Fruit fly (Drosophila melanogaster) whole organism, prepupa: Measurements from ENCODE around the gene CG3719.

Experiments used
- Blimp-1 ChIP-seq: fragments of 200-800 bp; sonication (Bioruptor generic); optimal IDR thresholded peaks from 3 replicates; lab custom pipeline; 2017; ENCODE audit warnings: missing biosample characterization, missing genetic modification characterization, mild to moderate bottlenecking, moderate library complexity, missing genetic modification reagents
- CG10631 ChIP-seq: fragments of 200-800 bp; sonication (Bioruptor generic); optimal IDR thresholded peaks from 2 replicates; lab custom pipeline; 2016; ENCODE audit warnings: missing biosample characterization, missing genetic modification characterization
- CG10669 ChIP-seq: fragments of 200-800 bp; sonication (Bioruptor generic); optimal IDR thresholded peaks from 3 replicates; lab custom pipeline; 2018; ENCODE audit warnings: missing biosample characterization, mild to moderate bottlenecking, missing genetic modification characterization, moderate library complexity
- CG11294 ChIP-seq: fragments of 200-800 bp; sonication (Bioruptor generic); IDR thresholded peaks from 2 replicates; pipeline ENCODE4 v1.3.6; 2022; ENCODE audit warnings: missing biosample characterization, missing genetic modification characterization
- CG11762 ChIP-seq: fragments of 200-800 bp; sonication (Bioruptor generic); optimal IDR thresholded peaks from 3 replicates; lab custom pipeline; 2016; ENCODE audit warnings: missing biosample characterization, missing genetic modification characterization; ENCODE audit not compliant: insufficient read depth
- CG15336 ChIP-seq: fragments of 200-800 bp; sonication (Bioruptor generic); IDR thresholded peaks from 2 replicates; pipeline ENCODE4 v1.3.6; 2022; ENCODE audit warnings: missing biosample characterization, missing genetic modification characterization
- CG1621 ChIP-seq: fragments of 200-800 bp; sonication (Bioruptor generic); optimal IDR thresholded peaks from 3 replicates; lab custom pipeline; 2018; ENCODE audit warnings: missing biosample characterization, mild to moderate bottlenecking, missing genetic modification characterization
- CG3032 ChIP-seq: fragments of 200-800 bp; optimal IDR thresholded peaks from 2 replicates; lab custom pipeline; 2019; ENCODE audit warnings: missing biosample characterization, mild to moderate bottlenecking, missing genetic modification characterization, moderate library complexity
- CG31627 ChIP-seq: fragments of 200-800 bp; sonication (Bioruptor generic); optimal IDR thresholded peaks from 3 replicates; lab custom pipeline; 2016; ENCODE audit warnings: missing biosample characterization, missing genetic modification characterization
- CG32006 ChIP-seq: fragments of 200-800 bp; sonication (Bioruptor generic); optimal IDR thresholded peaks from 3 replicates; lab custom pipeline; 2017; ENCODE audit warnings: missing biosample characterization, mild to moderate bottlenecking, missing genetic modification characterization
- CG34406 ChIP-seq: fragments of 200-800 bp; sonication (Bioruptor generic); optimal IDR thresholded peaks from 3 replicates; lab custom pipeline; 2016; ENCODE audit warnings: missing biosample characterization, missing genetic modification characterization
- CG3919 ChIP-seq: fragments of 200-800 bp; sonication (Bioruptor generic); optimal IDR thresholded peaks from 3 replicates; lab custom pipeline; 2016; ENCODE audit warnings: missing biosample characterization, missing genetic modification characterization
- CG4318 ChIP-seq: fragments of 200-800 bp; sonication (Bioruptor generic); optimal IDR thresholded peaks from 3 replicates; lab custom pipeline; 2017; ENCODE audit warnings: missing biosample characterization, mild to moderate bottlenecking, missing genetic modification characterization
- CG6163 ChIP-seq: fragments of 200-800 bp; sonication (Bioruptor generic); IDR thresholded peaks from 3 replicates; pipeline ENCODE4 v1.3.6; 2022; ENCODE audit warnings: missing biosample characterization, missing genetic modification characterization
- CG6276 ChIP-seq: fragments of 200-800 bp; sonication (Bioruptor generic); optimal IDR thresholded peaks from 2 replicates; lab custom pipeline; 2017; ENCODE audit warnings: missing biosample characterization, mild to moderate bottlenecking, missing genetic modification characterization
- CG6792 ChIP-seq: fragments of 200-800 bp; sonication (Bioruptor generic); optimal IDR thresholded peaks from 3 replicates; lab custom pipeline; 2016; ENCODE audit warnings: missing biosample characterization, missing genetic modification characterization
- CG6808 ChIP-seq: fragments of 200-800 bp; sonication (Bioruptor generic); optimal IDR thresholded peaks from 3 replicates; lab custom pipeline; 2017; ENCODE audit warnings: missing biosample characterization, missing genetic modification characterization, mild to moderate bottlenecking, moderate library complexity, missing genetic modification reagents
- CG6854 ChIP-seq: fragments of 200-800 bp; sonication (Bioruptor generic); optimal IDR thresholded peaks from 2 replicates; lab custom pipeline; 2017; ENCODE audit warnings: missing biosample characterization, mild to moderate bottlenecking, missing genetic modification characterization
- CG7368 ChIP-seq: fragments of 200-800 bp; sonication (Bioruptor generic); optimal IDR thresholded peaks from 3 replicates; lab custom pipeline; 2016; ENCODE audit warnings: missing biosample characterization, missing genetic modification characterization
- CG8632 ChIP-seq: fragments of 200-800 bp; sonication (Bioruptor generic); optimal IDR thresholded peaks from 3 replicates; lab custom pipeline; 2016; ENCODE audit warnings: missing biosample characterization, missing genetic modification characterization
- CG9139 ChIP-seq: fragments of 200-800 bp; sonication (Bioruptor generic); optimal IDR thresholded peaks from 3 replicates; lab custom pipeline; 2017; ENCODE audit warnings: missing biosample characterization, mild to moderate bottlenecking, missing genetic modification characterization
- Eip75B ChIP-seq: fragments of 200-800 bp; sonication (Bioruptor generic); optimal IDR thresholded peaks from 3 replicates; lab custom pipeline; 2016; ENCODE audit warnings: missing biosample characterization, missing genetic modification characterization
- Eip78C ChIP-seq: fragments of 200-800 bp; sonication (Bioruptor generic); peaks from one replicate; lab custom pipeline; 2016; ENCODE audit warnings: missing biosample characterization, missing genetic modification characterization
- Eip93F ChIP-seq: fragments of 200-800 bp; sonication (Bioruptor generic); optimal IDR thresholded peaks from 2 replicates; lab custom pipeline; 2016; ENCODE audit warnings: missing biosample characterization, mild to moderate bottlenecking, missing genetic modification characterization
- Ets21C ChIP-seq: fragments of 200-800 bp; sonication (Bioruptor generic); optimal IDR thresholded peaks from 3 replicates; lab custom pipeline; 2016; ENCODE audit warnings: missing biosample characterization, missing genetic modification characterization
- Ets96B ChIP-seq: fragments of 200-800 bp; optimal IDR thresholded peaks from 2 replicates; lab custom pipeline; 2019; ENCODE audit warnings: missing biosample characterization, mild to moderate bottlenecking, missing genetic modification characterization, moderate library complexity
- Gug ChIP-seq: fragments of 200-800 bp; sonication (Bioruptor generic); IDR thresholded peaks from 2 replicates; pipeline ENCODE4 v1.3.6; 2022; ENCODE audit warnings: missing biosample characterization, missing genetic modification characterization
- Hr39 ChIP-seq: fragments of 200-800 bp; sonication (Bioruptor generic); optimal IDR thresholded peaks from 2 replicates; lab custom pipeline; 2016; ENCODE audit warnings: missing biosample characterization, missing genetic modification characterization
- Hr4 ChIP-seq: fragments of 200-800 bp; sonication (Bioruptor generic); optimal IDR thresholded peaks from 3 replicates; lab custom pipeline; 2016; ENCODE audit warnings: missing biosample characterization, missing genetic modification characterization
- Lpt ChIP-seq: fragments of 200-800 bp; sonication (Bioruptor generic); optimal IDR thresholded peaks from 3 replicates; lab custom pipeline; 2016; ENCODE audit warnings: missing biosample characterization, missing genetic modification characterization
- Met ChIP-seq: fragments of 200-800 bp; sonication (Bioruptor generic); optimal IDR thresholded peaks from 3 replicates; lab custom pipeline; 2016; ENCODE audit warnings: missing biosample characterization, missing genetic modification characterization
- OdsH ChIP-seq: fragments of 200-800 bp; sonication (Bioruptor generic); optimal IDR thresholded peaks from 3 replicates; lab custom pipeline; 2016; ENCODE audit warnings: missing biosample characterization, missing genetic modification characterization
- Smox ChIP-seq: fragments of 200-800 bp; sonication (Bioruptor generic); optimal IDR thresholded peaks from 3 replicates; lab custom pipeline; 2016; ENCODE audit warnings: missing biosample characterization, missing genetic modification characterization
- Sox102F ChIP-seq: fragments of 200-800 bp; sonication (Bioruptor generic); optimal IDR thresholded peaks from 2 replicates; lab custom pipeline; 2016; ENCODE audit warnings: missing biosample characterization, mild to moderate bottlenecking, missing genetic modification characterization
- Sox14 ChIP-seq: fragments of 200-800 bp; sonication (Bioruptor generic); optimal IDR thresholded peaks from 3 replicates; lab custom pipeline; 2016; ENCODE audit warnings: missing biosample characterization, missing genetic modification characterization
- achi ChIP-seq: fragments of 200-800 bp; sonication (Bioruptor generic); optimal IDR thresholded peaks from 3 replicates; lab custom pipeline; 2016; ENCODE audit warnings: missing biosample characterization, missing genetic modification characterization
- cyc ChIP-seq: fragments of 200-800 bp; sonication (Bioruptor generic); optimal IDR thresholded peaks from 3 replicates; lab custom pipeline; 2016; ENCODE audit warnings: missing biosample characterization, missing genetic modification characterization
- dac ChIP-seq: fragments of 200-800 bp; sonication (Bioruptor generic); optimal IDR thresholded peaks from 2 replicates; lab custom pipeline; 2017; ENCODE audit warnings: missing biosample characterization, mild to moderate bottlenecking, missing genetic modification characterization
- dsx ChIP-seq: fragments of 200-800 bp; optimal IDR thresholded peaks from 3 replicates; lab custom pipeline; 2019; ENCODE audit warnings: missing biosample characterization, mild to moderate bottlenecking, missing genetic modification characterization, moderate library complexity; ENCODE audit not compliant: poor library complexity, severe bottlenecking
- eg ChIP-seq: fragments of 200-800 bp; sonication (Bioruptor generic); IDR thresholded peaks from 3 replicates; pipeline ENCODE4 v1.3.6; 2022; ENCODE audit warnings: missing biosample characterization, missing genetic modification characterization
- esn ChIP-seq: fragments of 200-800 bp; sonication (Bioruptor generic); optimal IDR thresholded peaks from 2 replicates; lab custom pipeline; 2016; ENCODE audit warnings: missing biosample characterization, mild to moderate bottlenecking, missing genetic modification characterization, moderate library complexity
- fd59A ChIP-seq: fragments of 200-800 bp; sonication (Bioruptor generic); optimal IDR thresholded peaks from 2 replicates; lab custom pipeline; 2017; ENCODE audit warnings: missing biosample characterization, mild to moderate bottlenecking, missing genetic modification characterization, missing genetic modification reagents
- fd85E ChIP-seq: fragments of 200-800 bp; sonication (Bioruptor generic); optimal IDR thresholded peaks from 3 replicates; lab custom pipeline; 2016; ENCODE audit warnings: missing biosample characterization, missing genetic modification characterization
- fkh ChIP-seq: fragments of 200-800 bp; sonication (Bioruptor generic); optimal IDR thresholded peaks from 3 replicates; lab custom pipeline; 2017; ENCODE audit warnings: missing biosample characterization, mild to moderate bottlenecking, missing genetic modification characterization, moderate library complexity
- lz ChIP-seq: fragments of 200-800 bp; sonication (Bioruptor generic); optimal IDR thresholded peaks from 3 replicates; lab custom pipeline; 2016; ENCODE audit warnings: missing biosample characterization, missing genetic modification characterization
- net ChIP-seq: fragments of 200-800 bp; sonication (Bioruptor generic); optimal IDR thresholded peaks from 3 replicates; lab custom pipeline; 2016; ENCODE audit warnings: missing biosample characterization, missing genetic modification characterization
- salr ChIP-seq, 2 experiments: fragments of 200-800 bp; sonication (Bioruptor generic); optimal IDR thresholded peaks; 3 replicates each; lab custom pipeline; 2016 to 2018; ENCODE audit warnings: missing biosample characterization in 2 of 2, missing genetic modification characterization in 2 of 2, mild to moderate bottlenecking in 1 of 2
- spab ChIP-seq: fragments of 200-800 bp; sonication (Bioruptor generic); optimal IDR thresholded peaks from 2 replicates; lab custom pipeline; 2017; ENCODE audit warnings: missing biosample characterization, mild to moderate bottlenecking, missing genetic modification characterization, missing genetic modification reagents
- ss ChIP-seq, 2 experiments: fragments of 200-800 bp; sonication (Bioruptor generic); optimal IDR thresholded peaks; 2 replicates in 1 of 2; 3 replicates in 1 of 2; lab custom pipeline; 2017 to 2018; ENCODE audit warnings: mild to moderate bottlenecking in 2 of 2, missing biosample characterization in 2 of 2, missing genetic modification characterization in 2 of 2, moderate library complexity in 1 of 2
- svp ChIP-seq: fragments of 200-800 bp; sonication (Bioruptor generic); peaks from one replicate; lab custom pipeline; 2016; ENCODE audit warnings: missing biosample characterization, missing genetic modification characterization
- topi ChIP-seq: fragments of 200-800 bp; sonication (Bioruptor generic); optimal IDR thresholded peaks from 3 replicates; lab custom pipeline; 2016; ENCODE audit warnings: missing biosample characterization, missing genetic modification characterization

CG3719 gene

DNA sequence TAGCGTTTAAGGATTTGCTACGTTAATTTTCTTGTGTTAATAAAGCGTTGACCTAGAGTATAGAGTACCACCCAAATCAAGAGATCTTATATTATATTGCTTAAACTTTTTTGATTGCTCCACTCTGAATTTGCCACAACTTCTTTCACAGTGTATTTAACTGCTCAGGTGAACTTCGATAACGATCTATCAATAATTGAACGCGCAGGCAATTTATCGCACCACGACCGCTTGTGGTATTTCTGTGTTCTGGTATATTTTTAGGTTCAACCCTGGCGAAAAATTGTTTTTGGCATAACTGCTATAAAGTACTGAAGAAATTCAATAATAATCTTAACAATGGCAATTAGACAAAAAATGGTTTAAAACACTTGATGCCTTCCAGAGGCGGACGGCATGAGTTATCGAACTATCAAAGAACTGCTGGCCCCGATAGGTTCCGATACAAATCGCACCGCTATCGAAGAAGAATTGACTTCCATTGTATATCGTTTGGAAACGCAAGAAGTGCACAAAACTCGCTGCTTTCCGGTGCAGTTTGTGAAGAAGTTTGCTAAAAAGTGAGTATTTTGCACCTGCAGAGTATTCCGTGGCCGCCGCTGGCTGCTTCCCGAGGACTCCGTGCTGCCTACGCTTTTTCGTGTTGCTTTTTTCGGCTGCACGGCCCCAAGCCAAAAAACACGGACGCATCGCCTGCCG, 10.0 kb downstream of the CG3719 start, which contains the start of gene ssx:
Gene ssx, plus strand, starts transcription at position 477 of the 699 bp plus-strand sequence.
- no peak for TF ChIP-seq OdsH (GFP tag; lab: Kevin White, UChicago)
- TF ChIP-seq Sox14 (GFP tag; lab: Kevin White, UChicago), result peak; percentile 56
- TF ChIP-seq CG11762 (GFP tag; lab: Kevin White, UChicago), result peak; percentile 45
- TF ChIP-seq topi (GFP tag; lab: Kevin White, UChicago), result peak; percentile 57
- peak; percentile 28 for TF ChIP-seq Ets96B (tag; lab: Kevin White, UChicago)
- peak; percentile 10; the same call in 1 of the 2 replicates for TF ChIP-seq Gug (GFP tag; lab: Robert Waterston, UW)
- TF ChIP-seq eg (GFP tag; lab: Robert Waterston, UW), result peak; percentile 65; the same call in 2 of the 3 replicates
- TF ChIP-seq net (GFP tag; lab: Kevin White, UChicago), result no peak
- peak; percentile 67 for TF ChIP-seq CG31627 (GFP tag; lab: Kevin White, UChicago)
- peak; percentile 28 for TF ChIP-seq CG7368
- peak; percentile 71 for TF ChIP-seq lz (GFP tag; lab: Kevin White, UChicago)
- no peak for TF ChIP-seq CG6854
- TF ChIP-seq Hr39, result no peak
- TF ChIP-seq CG3919 (GFP tag; lab: Kevin White, UChicago), result peak; percentile 70
- peak; percentile 17 for TF ChIP-seq CG3032 (tag; lab: Kevin White, UChicago)
- TF ChIP-seq Blimp-1 (GFP tag; lab: Kevin White, UChicago), result no peak
- no peak for TF ChIP-seq CG6808 (GFP tag; lab: Kevin White, UChicago)
- no peak for TF ChIP-seq CG10631 (GFP tag; lab: Kevin White, UChicago)
- no peak for TF ChIP-seq Hr4
- TF ChIP-seq fd85E (GFP tag; lab: Kevin White, UChicago), result no peak
- no peak for TF ChIP-seq salr (GFP tag; optimal IDR thresholded peaks at IDR 0.05; lab: Kevin White, UChicago)
- TF ChIP-seq cyc (GFP tag; lab: Kevin White, UChicago), result peak; percentile 51
- no peak for TF ChIP-seq Ets21C (GFP tag; lab: Kevin White, UChicago)
- peak; percentile 41 for TF ChIP-seq CG8632
- no peak for TF ChIP-seq CG34406 (GFP tag; lab: Kevin White, UChicago)
- no peak for TF ChIP-seq CG32006 (GFP tag; lab: Kevin White, UChicago)
- peak; percentile 82 for TF ChIP-seq Eip78C (GFP tag; lab: Kevin White, UChicago)
- peak; percentile 71 for TF ChIP-seq CG15336 (GFP tag; lab: Robert Waterston, UW)
- peak; percentile 38 for TF ChIP-seq achi (GFP tag; lab: Kevin White, UChicago)
- peak; percentile 62 for TF ChIP-seq CG6792 (GFP tag; lab: Kevin White, UChicago)
- no peak for TF ChIP-seq Eip75B (GFP tag; lab: Kevin White, UChicago)
- TF ChIP-seq fkh (GFP tag; lab: Kevin White, UChicago), result no peak
- no peak for TF ChIP-seq Eip93F (GFP tag; lab: Kevin White, UChicago)
- TF ChIP-seq svp (GFP tag; lab: Kevin White, UChicago), result peak; percentile 82
- peak; percentile 37 for TF ChIP-seq CG1621 (tag; lab: Kevin White, UChicago)
- TF ChIP-seq dac (GFP tag; lab: Kevin White, UChicago), result peak; percentile 9
- TF ChIP-seq fd59A (GFP tag; lab: Kevin White, UChicago), result no peak
- TF ChIP-seq esn, result peak; percentile 69
- no peak for TF ChIP-seq CG4318 (GFP tag; lab: Kevin White, UChicago)
- TF ChIP-seq Lpt, result no peak
- no peak for TF ChIP-seq spab (GFP tag; lab: Kevin White, UChicago)
- no peak for TF ChIP-seq CG11294 (GFP tag; lab: Robert Waterston, UW)
- TF ChIP-seq CG10669 (GFP tag; lab: Kevin White, UChicago), result no peak
- no peak for TF ChIP-seq CG6276 (GFP tag; lab: Kevin White, UChicago)
- TF ChIP-seq CG6163 (GFP tag; lab: Robert Waterston, UW), result peak; percentile 62
- no peak for TF ChIP-seq dsx (GFP tag; lab: Kevin White, UChicago)
- TF ChIP-seq Met (GFP tag; lab: Kevin White, UChicago), result no peak
- TF ChIP-seq ss (GFP tag; optimal IDR thresholded peaks at IDR 0.05; lab: Kevin White, UChicago), result no peak
- TF ChIP-seq CG9139 (GFP tag; lab: Kevin White, UChicago), result no peak
- TF ChIP-seq Smox (GFP tag; lab: Kevin White, UChicago), result no peak
- TF ChIP-seq Sox102F, result no peak
